Worm (Caenorhabditis elegans) whole organism, L3 larva: Measurements from ENCODE around the gene C01G12.13.

ENCODE experiments used
- ceh-16 ChIP-seq: sonication (generic microtip); optimal IDR thresholded peaks from 2 replicates; lab custom pipeline; 2017; ENCODE audit warnings: missing biosample characterization, missing genetic modification characterization
- ceh-28 ChIP-seq: fragments of 150-350 bp; optimal IDR thresholded peaks from 2 replicates; lab custom pipeline; 2014; ENCODE audit warnings: missing biosample characterization, missing genetic modification reagents, missing genetic modification characterization
- ceh-9 ChIP-seq: sonication (generic microtip); optimal IDR thresholded peaks from 2 replicates; lab custom pipeline; 2018; ENCODE audit warnings: missing biosample characterization, missing genetic modification characterization
- egl-5 ChIP-seq: fragments of 150-350 bp; optimal IDR thresholded peaks from 2 replicates; lab custom pipeline; 2017; ENCODE audit warnings: missing biosample characterization, missing genetic modification reagents, missing genetic modification characterization, inconsistent platforms
- mdl-1 ChIP-seq: fragments of 150-350 bp; optimal IDR thresholded peaks from 2 replicates; lab custom pipeline; 2014; ENCODE audit warnings: missing biosample characterization, missing genetic modification characterization
- nhr-237 ChIP-seq: fragments of 150-350 bp; optimal IDR thresholded peaks from 2 replicates; lab custom pipeline; 2014; ENCODE audit warnings: missing biosample characterization, missing genetic modification characterization
- nhr-28 ChIP-seq: fragments of 150-350 bp; optimal IDR thresholded peaks from 2 replicates; lab custom pipeline; 2014; ENCODE audit warnings: missing biosample characterization, missing genetic modification characterization
- nhr-67 ChIP-seq: fragments of 150-350 bp; optimal IDR thresholded peaks from 2 replicates; lab custom pipeline; 2014; ENCODE audit warnings: missing biosample characterization, missing genetic modification characterization
- pha-4 ChIP-seq: fragments of 150-350 bp; optimal IDR thresholded peaks from 2 replicates; lab custom pipeline; 2014; ENCODE audit warnings: missing biosample characterization, missing genetic modification reagents, missing genetic modification characterization

- TF ChIP-seq nhr-28: no peak
- no peak for TF ChIP-seq egl-5 (tag; lab: Kevin White, UChicago)
- no peak for TF ChIP-seq ceh-28 (tag; lab: Kevin White, UChicago)
- no peak for TF ChIP-seq ceh-9
- TF ChIP-seq pha-4 (tag; lab: Kevin White, UChicago): no peak
- no peak for TF ChIP-seq ceh-16
- TF ChIP-seq mdl-1 (tag; lab: Kevin White, UChicago): no peak
- TF ChIP-seq nhr-237 (tag; lab: Kevin White, UChicago): no peak
- TF ChIP-seq nhr-67 (tag; lab: Kevin White, UChicago): no peak
Observed at ce11 chrII:14588162-14588561, 11.6 kb downstream of the C01G12.13 start, which contains the start of gene nspb-10.
